Worm (Caenorhabditis elegans): ENCODE results near the gene oac-30.

Gene oac-30

ce11 chrII:1242475-1242874 lies 24.2 kb downstream of the oac-30 start (continued):
- no peak for TF ChIP-seq mdt-29 (GFP tag; IDR thresholded peaks at IDR 0.05)
- no peak for TF ChIP-seq unc-39 (tag; optimal IDR thresholded peaks at IDR 0.05)
- TF ChIP-seq lsy-2 (tag; optimal IDR thresholded peaks at IDR 0.05), result peak in 1 of 2 experiments; percentile 12
- no peak for TF ChIP-seq ZK546.5 (tag; optimal IDR thresholded peaks at IDR 0.05)
- peak; percentile 50; the same call in 1 of the 2 replicates for TF ChIP-seq egl-43 (GFP tag; IDR thresholded peaks at IDR 0.05)
- peak; percentile 32 for TF ChIP-seq hlh-30 (tag; optimal IDR thresholded peaks at IDR 0.05; ENCODE audit: insufficient read depth)
- TF ChIP-seq nhr-25 (tag; optimal IDR thresholded peaks at IDR 0.05; ENCODE audit: borderline replicate concordance, insufficient read depth), result no peak
- no peak for TF ChIP-seq nhr-28 (tag; optimal IDR thresholded peaks at IDR 0.05)
- TF ChIP-seq php-3 (GFP tag; IDR thresholded peaks at IDR 0.05), result peak; percentile 57
- TF ChIP-seq nhr-42 (GFP tag; IDR thresholded peaks at IDR 0.05), result peak; percentile 46; the same call in 1 of the 2 replicates
- no peak for TF ChIP-seq ceh-20 (GFP tag; IDR thresholded peaks at IDR 0.05)
- peak; percentile 17 for TF ChIP-seq ceh-28 (tag; optimal IDR thresholded peaks at IDR 0.05)
- TF ChIP-seq skn-1 (tag; optimal IDR thresholded peaks at IDR 0.05), result no peak
- TF ChIP-seq nhr-10 (tag; optimal IDR thresholded peaks at IDR 0.05), result no peak
- peak; percentile 47 for TF ChIP-seq mxl-3 (GFP tag; optimal IDR thresholded peaks at IDR 0.05)
- no peak for TF ChIP-seq nhr-48 (tag; optimal IDR thresholded peaks at IDR 0.05)
- TF ChIP-seq ctbp-1 (GFP tag; IDR thresholded peaks at IDR 0.05), result 0 out of 2 replicates have a peak, but pooled peaks have one; percentile 14
- TF ChIP-seq aha-1 (tag), result peak; percentile 51
- no peak for TF ChIP-seq daf-8 (GFP tag; IDR thresholded peaks at IDR 0.05)
- TF ChIP-seq set-16 (GFP tag; IDR thresholded peaks at IDR 0.05), result peak; percentile 26; the same call in 1 of the 2 replicates
- no peak for TF ChIP-seq fos-1 (tag; optimal IDR thresholded peaks at IDR 0.05)
- TF ChIP-seq egl-27 (tag; optimal IDR thresholded peaks at IDR 0.05), result no peak
- TF ChIP-seq gei-8 (GFP tag; optimal IDR thresholded peaks at IDR 0.05), result no peak
- no peak for TF ChIP-seq ces-1 (GFP tag; optimal IDR thresholded peaks at IDR 0.05)
- TF ChIP-seq daf-12 (tag; optimal IDR thresholded peaks at IDR 0.05), result no peak
- no peak for TF ChIP-seq zip-2 (tag; optimal IDR thresholded peaks at IDR 0.05)
- TF ChIP-seq daf-19 (GFP tag; conservative IDR thresholded peaks at IDR 0.05), result no peak
- no peak for TF ChIP-seq nhr-237 (tag; optimal IDR thresholded peaks at IDR 0.05)
- no peak for TF ChIP-seq lin-38 (GFP tag; IDR thresholded peaks at IDR 0.05)
- peak; percentile 55 for TF ChIP-seq mes-2 (tag; optimal IDR thresholded peaks at IDR 0.05; ENCODE audit: poor library complexity, severe bottlenecking)
- TF ChIP-seq dpl-1 (GFP tag; optimal IDR thresholded peaks at IDR 0.05), result no peak
- no peak for TF ChIP-seq Y48G9A.11 (GFP tag; IDR thresholded peaks at IDR 0.05)
- TF ChIP-seq ZK337.2 (GFP tag; IDR thresholded peaks at IDR 0.05), result no peak
- TF ChIP-seq dmd-6 (GFP tag; IDR thresholded peaks at IDR 0.05), result no peak
- TF ChIP-seq lir-3 (tag; optimal IDR thresholded peaks at IDR 0.05), result no peak
- TF ChIP-seq ztf-11 (tag; optimal IDR thresholded peaks at IDR 0.05), result no peak
- peak; percentile 92 for TF ChIP-seq madf-9 (GFP tag; conservative IDR thresholded peaks at IDR 0.05)
- no peak for TF ChIP-seq ceh-32 (tag; optimal IDR thresholded peaks at IDR 0.05; ENCODE audit: poor library complexity)
- TF ChIP-seq hlh-11 (tag; optimal IDR thresholded peaks at IDR 0.05), result peak; percentile 71
- TF ChIP-seq D1046.2 (GFP tag; IDR thresholded peaks at IDR 0.05), result no peak
- no peak for TF ChIP-seq ceh-82 (tag; optimal IDR thresholded peaks at IDR 0.05)
- no peak for TF ChIP-seq lin-15B (tag; optimal IDR thresholded peaks at IDR 0.05)
- no peak for TF ChIP-seq F49E8.2 (tag; optimal IDR thresholded peaks at IDR 0.05; ENCODE audit: borderline replicate concordance)
- TF ChIP-seq hif-1 (tag; optimal IDR thresholded peaks at IDR 0.05), result no peak
- no peak for TF ChIP-seq mxl-2 (GFP tag; conservative IDR thresholded peaks at IDR 0.05)
- peak; percentile 53 for TF ChIP-seq nhr-6 (tag; optimal IDR thresholded peaks at IDR 0.05)
- peak in 1 of 2 experiments; percentile 88 for TF ChIP-seq daf-16 (GFP tag; optimal IDR thresholded peaks at IDR 0.05)
- peak; percentile 64 for TF ChIP-seq daf-16 (tag; optimal IDR thresholded peaks at IDR 0.05)
- TF ChIP-seq Y75B8A.6 (GFP tag; IDR thresholded peaks at IDR 0.05), result no peak
- no peak for TF ChIP-seq zfp-3 (GFP tag; conservative IDR thresholded peaks at IDR 0.05)
- TF ChIP-seq attf-4 (tag; optimal IDR thresholded peaks at IDR 0.05), result no peak
- no peak for TF ChIP-seq spr-3 (GFP tag; optimal IDR thresholded peaks at IDR 0.05)
